Fruit fly (Drosophila melanogaster): ENCODE data around the gene Grip71.

Gene Grip71

DNA sequence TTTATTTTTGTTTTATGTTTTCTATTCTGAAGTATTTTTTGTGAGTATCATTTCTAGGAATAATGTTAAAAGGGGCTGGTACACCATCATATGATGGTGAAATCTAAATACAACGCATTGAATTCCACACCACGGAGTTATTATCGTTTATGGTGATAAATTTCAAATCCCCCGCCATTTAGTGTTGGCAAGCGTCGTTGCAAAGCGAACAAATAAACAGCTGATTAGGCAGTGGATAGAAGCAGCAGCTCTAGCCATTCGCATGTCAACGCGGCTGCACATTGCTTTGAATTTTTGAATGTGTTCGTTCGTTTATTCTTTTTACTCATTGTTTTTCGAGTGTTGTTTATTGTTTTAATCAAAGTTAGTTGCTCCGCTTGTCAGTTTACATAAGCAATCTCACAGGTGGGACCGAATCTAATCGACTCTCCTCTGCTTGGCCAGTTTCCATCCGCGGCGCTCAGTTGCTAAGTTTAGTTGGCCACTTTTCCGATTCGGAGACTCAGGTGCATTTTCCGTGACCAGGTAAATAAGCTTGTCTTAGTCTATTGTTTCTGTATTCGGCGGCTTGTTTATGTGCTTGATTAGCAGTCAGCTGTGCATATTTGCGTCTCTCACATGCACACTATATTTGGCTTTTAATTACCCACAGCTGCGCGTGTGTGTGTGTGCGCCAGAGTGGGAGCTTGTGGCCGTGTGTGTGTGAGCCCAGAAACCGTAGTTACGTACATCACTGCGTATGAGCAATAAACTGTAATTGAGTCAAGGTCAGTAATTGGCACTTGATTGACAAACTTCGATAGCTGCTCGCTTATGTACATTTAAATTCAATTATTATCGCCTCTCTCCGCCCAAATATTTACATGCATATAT, 31.5 kb upstream of the Grip71 start, which contains the start of the genes Mst36Fa and CG31751:
Gene Mst36Fa, minus strand, starts transcription at position 51 of the 873 bp plus-strand sequence.
Gene CG31751, plus strand, starts transcription at position 274 of the 873 bp plus-strand sequence.
- no peak for TF ChIP-seq N (GFP tag; optimal IDR thresholded peaks at IDR 0.05)
- no peak for TF ChIP-seq Vsx2 (GFP tag; optimal IDR thresholded peaks at IDR 0.05; ENCODE audit: partially characterized antibody)
- no peak for TF ChIP-seq dsf (GFP tag; optimal IDR thresholded peaks at IDR 0.05; ENCODE audit: borderline replicate concordance)
- peak in 1 of 2 experiments; percentile 64 for TF ChIP-seq foxo (GFP tag; optimal IDR thresholded peaks at IDR 0.05)
- peak; percentile 69 for TF ChIP-seq Hnf4 (GFP tag; optimal IDR thresholded peaks at IDR 0.05)
- peak; percentile 27 for TF ChIP-seq psq (GFP tag; optimal IDR thresholded peaks at IDR 0.05)
- no peak for TF ChIP-seq CG32264 (GFP tag; optimal IDR thresholded peaks at IDR 0.05)
- TF ChIP-seq Rel (GFP tag; optimal IDR thresholded peaks at IDR 0.05) = no peak
- TF ChIP-seq Rel (tag; optimal IDR thresholded peaks at IDR 0.05) = peak; percentile 29
- peak; percentile 50 for TF ChIP-seq ey (GFP tag; optimal IDR thresholded peaks at IDR 0.05)
- TF ChIP-seq h (GFP tag; optimal IDR thresholded peaks at IDR 0.05) = peak; percentile 66
- TF ChIP-seq fru (GFP tag; optimal IDR thresholded peaks at IDR 0.05) = peak; percentile 34
- peak; percentile 61 for TF ChIP-seq rgr (GFP tag; optimal IDR thresholded peaks at IDR 0.05)
- peak; percentile 14 for TF ChIP-seq Sp1 (GFP tag; optimal IDR thresholded peaks at IDR 0.05)
- peak; percentile 56 for TF ChIP-seq br (GFP tag; optimal IDR thresholded peaks at IDR 0.05)
- no peak for TF ChIP-seq CG9705 (GFP tag; optimal IDR thresholded peaks at IDR 0.05)
- TF ChIP-seq Myc (optimal IDR thresholded peaks at IDR 0.05) = peak; percentile 38
- TF ChIP-seq usp (GFP tag; optimal IDR thresholded peaks at IDR 0.05) = no peak
- peak; percentile 92 for TF ChIP-seq Hr83 (GFP tag; optimal IDR thresholded peaks at IDR 0.05; ENCODE audit: poor library complexity, severe bottlenecking)
- TF ChIP-seq OdsH (GFP tag; optimal IDR thresholded peaks at IDR 0.05) = peak; percentile 61
- no peak for TF ChIP-seq HLH106 (tag; optimal IDR thresholded peaks at IDR 0.05)
- peak; percentile 55 for TF ChIP-seq sv (GFP tag; optimal IDR thresholded peaks at IDR 0.05)

DNA sequence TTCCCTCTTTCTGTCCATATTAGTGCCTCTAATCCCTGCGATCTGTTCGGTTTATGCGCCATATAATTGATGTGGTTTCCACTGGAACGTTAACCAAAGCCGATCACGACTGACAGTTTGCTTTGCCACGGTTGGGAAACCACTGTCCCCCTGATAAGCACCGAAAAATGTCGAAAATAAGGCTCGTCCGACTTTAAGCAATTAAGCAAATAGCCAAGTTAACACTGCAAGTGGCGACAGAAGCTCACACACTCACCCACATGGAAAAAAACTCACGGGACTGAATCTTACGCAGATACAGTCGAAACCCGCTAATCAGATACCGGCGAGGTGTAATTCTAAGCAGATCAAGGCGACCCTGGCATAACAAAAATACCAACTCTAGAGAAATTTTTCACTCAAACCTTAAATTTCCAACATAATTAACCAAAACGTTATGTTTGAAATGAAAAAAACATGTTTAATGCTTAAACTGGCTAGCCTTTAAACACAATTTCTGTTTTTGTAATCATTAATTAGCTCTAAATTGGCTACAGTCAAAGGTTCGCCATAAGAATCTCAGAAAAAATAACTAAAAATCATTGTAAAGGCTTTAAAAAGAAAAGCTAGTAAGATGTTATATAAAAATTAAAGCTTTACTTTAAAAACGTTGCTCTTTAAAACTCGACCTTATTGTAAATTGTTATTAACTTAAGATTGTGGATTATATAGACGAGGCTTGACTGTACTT, 30.6 kb upstream of the Grip71 start:
- TF ChIP-seq dl (GFP tag; optimal IDR thresholded peaks at IDR 0.05; ENCODE audit: insufficient read depth in 1 of 2, partially characterized antibody in 2 of 2) = no peak
- TF ChIP-seq brk (GFP tag; optimal IDR thresholded peaks at IDR 0.05) = no peak
- TF ChIP-seq GATAd (GFP tag; optimal IDR thresholded peaks at IDR 0.05) = no peak
- no peak for TF ChIP-seq Mio (GFP tag; optimal IDR thresholded peaks at IDR 0.05)
- TF ChIP-seq fru (GFP tag; optimal IDR thresholded peaks at IDR 0.05) = peak; percentile 56
- TF ChIP-seq Vsx2 (GFP tag; optimal IDR thresholded peaks at IDR 0.05; ENCODE audit: partially characterized antibody) = peak; percentile 23
- peak; percentile 65 for TF ChIP-seq dmrt93B (GFP tag; optimal IDR thresholded peaks at IDR 0.05)
- TF ChIP-seq Myc (optimal IDR thresholded peaks at IDR 0.05) = no peak
- no peak for TF ChIP-seq usp (GFP tag; optimal IDR thresholded peaks at IDR 0.05)
- no peak for TF ChIP-seq pan (optimal IDR thresholded peaks at IDR 0.05)
- TF ChIP-seq woc (GFP tag; optimal IDR thresholded peaks at IDR 0.05) = peak; percentile 77
- peak; percentile 52 for TF ChIP-seq Hnf4 (GFP tag; optimal IDR thresholded peaks at IDR 0.05)
- no peak for TF ChIP-seq h (GFP tag; optimal IDR thresholded peaks at IDR 0.05)
- no peak for TF ChIP-seq N (GFP tag; optimal IDR thresholded peaks at IDR 0.05)
- no peak for TF ChIP-seq Abd-B (GFP tag; optimal IDR thresholded peaks at IDR 0.05)
- no peak for TF ChIP-seq Dfd (GFP tag; optimal IDR thresholded peaks at IDR 0.05)
- TF ChIP-seq ey (GFP tag; optimal IDR thresholded peaks at IDR 0.05) = peak; percentile 64
- TF ChIP-seq OdsH (GFP tag; optimal IDR thresholded peaks at IDR 0.05) = peak; percentile 62
- TF ChIP-seq HLH106 (tag; optimal IDR thresholded peaks at IDR 0.05) = peak; percentile 77
- TF ChIP-seq Hr83 (GFP tag; optimal IDR thresholded peaks at IDR 0.05; ENCODE audit: poor library complexity, severe bottlenecking) = peak; percentile 67
- TF ChIP-seq Dif (GFP tag; optimal IDR thresholded peaks at IDR 0.05; ENCODE audit: partially characterized antibody) = no peak
- peak; percentile 26 for TF ChIP-seq Jra (GFP tag; optimal IDR thresholded peaks at IDR 0.05)
- TF ChIP-seq rgr (GFP tag; optimal IDR thresholded peaks at IDR 0.05) = peak; percentile 68
- TF ChIP-seq sage (GFP tag; optimal IDR thresholded peaks at IDR 0.05) = no peak
- no peak for TF ChIP-seq Rel (GFP tag; optimal IDR thresholded peaks at IDR 0.05)
- TF ChIP-seq Rel (tag; optimal IDR thresholded peaks at IDR 0.05) = peak; percentile 51
- TF ChIP-seq Sp1 (GFP tag; optimal IDR thresholded peaks at IDR 0.05) = peak; percentile 70
- TF ChIP-seq CrebA (GFP tag; optimal IDR thresholded peaks at IDR 0.05; ENCODE audit: borderline replicate concordance) = no peak
- peak; percentile 44 for TF ChIP-seq CG9705 (GFP tag; optimal IDR thresholded peaks at IDR 0.05)
- no peak for TF ChIP-seq CG32264 (GFP tag; optimal IDR thresholded peaks at IDR 0.05)
- TF ChIP-seq foxo (GFP tag; optimal IDR thresholded peaks at IDR 0.05) = peak in 1 of 2 experiments; percentile 54
- no peak for TF ChIP-seq dsf (GFP tag; optimal IDR thresholded peaks at IDR 0.05; ENCODE audit: borderline replicate concordance)
- TF ChIP-seq tai (GFP tag; optimal IDR thresholded peaks at IDR 0.05) = no peak
- peak; percentile 61 for TF ChIP-seq psq (GFP tag; optimal IDR thresholded peaks at IDR 0.05)
- no peak for TF ChIP-seq lola (GFP tag; optimal IDR thresholded peaks at IDR 0.05)
- peak; percentile 55 for TF ChIP-seq br (GFP tag; optimal IDR thresholded peaks at IDR 0.05)
- TF ChIP-seq sv (GFP tag; optimal IDR thresholded peaks at IDR 0.05) = peak; percentile 18
- no peak for TF ChIP-seq Hr78 (GFP tag; optimal IDR thresholded peaks at IDR 0.05)
- TF ChIP-seq jim (GFP tag; optimal IDR thresholded peaks at IDR 0.05) = no peak

Data from whole organism, wandering third instar larva.